Fruit fly (Drosophila melanogaster): ENCODE data around the gene Gbeta5.

Gbeta5 gene

dm6 chrX:8125224-8125649 is 26.8 kb downstream of the Gbeta5 start:
- TF ChIP-seq CG6276 (GFP tag; optimal IDR thresholded peaks at IDR 0.05): peak; percentile 47
- peak; percentile 60 for TF ChIP-seq CG4318 (GFP tag; optimal IDR thresholded peaks at IDR 0.05)
- peak; percentile 81 for TF ChIP-seq CG32006 (GFP tag; optimal IDR thresholded peaks at IDR 0.05)
- no peak for TF ChIP-seq esn (GFP tag; optimal IDR thresholded peaks at IDR 0.05)
- TF ChIP-seq salr (GFP tag; optimal IDR thresholded peaks at IDR 0.05): peak in 1 of 2 experiments; percentile 13
- TF ChIP-seq CG6808 (GFP tag; optimal IDR thresholded peaks at IDR 0.05): no peak
- no peak for TF ChIP-seq CG16779 (tag; optimal IDR thresholded peaks at IDR 0.05)
- TF ChIP-seq CG6792 (GFP tag; optimal IDR thresholded peaks at IDR 0.05): no peak
- TF ChIP-seq acj6 (GFP tag; optimal IDR thresholded peaks at IDR 0.05): peak; percentile 12
- TF ChIP-seq CG3919 (GFP tag; optimal IDR thresholded peaks at IDR 0.05): peak; percentile 3
- no peak for TF ChIP-seq cyc (GFP tag; optimal IDR thresholded peaks at IDR 0.05)
- no peak for TF ChIP-seq Hr39 (GFP tag; optimal IDR thresholded peaks at IDR 0.05)
- no peak for TF ChIP-seq CG3032 (tag; optimal IDR thresholded peaks at IDR 0.05)
- peak; percentile 5 for TF ChIP-seq Lpt (GFP tag; optimal IDR thresholded peaks at IDR 0.05)
- no peak for TF ChIP-seq net (GFP tag; optimal IDR thresholded peaks at IDR 0.05)
- TF ChIP-seq Ets96B (tag; optimal IDR thresholded peaks at IDR 0.05): no peak
- no peak for TF ChIP-seq Eip93F (GFP tag; optimal IDR thresholded peaks at IDR 0.05)
- no peak for TF ChIP-seq lz (GFP tag; optimal IDR thresholded peaks at IDR 0.05)
- TF ChIP-seq CG8632 (GFP tag; optimal IDR thresholded peaks at IDR 0.05): no peak
- 0 out of 3 replicates have a peak, but pooled peaks have one; percentile 27 for TF ChIP-seq eg (GFP tag; IDR thresholded peaks at IDR 0.05)
- TF ChIP-seq Eip78C (GFP tag): peak; percentile 67
- TF ChIP-seq Met (GFP tag; optimal IDR thresholded peaks at IDR 0.05): no peak
- TF ChIP-seq fkh (GFP tag; optimal IDR thresholded peaks at IDR 0.05): no peak
- TF ChIP-seq CG10631 (GFP tag; optimal IDR thresholded peaks at IDR 0.05): peak; percentile 23
- TF ChIP-seq vri (GFP tag; optimal IDR thresholded peaks at IDR 0.05): no peak
- TF ChIP-seq fd85E (GFP tag; optimal IDR thresholded peaks at IDR 0.05): no peak
- no peak for TF ChIP-seq ss (GFP tag; optimal IDR thresholded peaks at IDR 0.05)
- TF ChIP-seq CG11294 (GFP tag; IDR thresholded peaks at IDR 0.05): peak; percentile 39; the same call in 1 of the 2 replicates
- no peak for TF ChIP-seq CG11762 (GFP tag; optimal IDR thresholded peaks at IDR 0.05; ENCODE audit: insufficient read depth)
- no peak for TF ChIP-seq Gug (GFP tag; IDR thresholded peaks at IDR 0.05)
- no peak for TF ChIP-seq Hr38 (GFP tag; optimal IDR thresholded peaks at IDR 0.05)
- 0 out of 3 replicates have a peak, but pooled peaks have one; percentile 21 for TF ChIP-seq CG6163 (GFP tag; IDR thresholded peaks at IDR 0.05)
- no peak for TF ChIP-seq Sox102F (GFP tag; optimal IDR thresholded peaks at IDR 0.05)
- TF ChIP-seq Hr4 (GFP tag; optimal IDR thresholded peaks at IDR 0.05): peak; percentile 6
- TF ChIP-seq CG15336 (GFP tag; IDR thresholded peaks at IDR 0.05): peak; percentile 54
- TF ChIP-seq CG8319 (GFP tag; optimal IDR thresholded peaks at IDR 0.05): no peak
- TF ChIP-seq Eip75B (GFP tag; optimal IDR thresholded peaks at IDR 0.05): no peak
- TF ChIP-seq dsx (GFP tag; optimal IDR thresholded peaks at IDR 0.05; ENCODE audit: poor library complexity, severe bottlenecking): no peak
- TF ChIP-seq achi (GFP tag; optimal IDR thresholded peaks at IDR 0.05): peak; percentile 23
- TF ChIP-seq svp (GFP tag): no peak
- TF ChIP-seq CG7368 (GFP tag; optimal IDR thresholded peaks at IDR 0.05): no peak
- TF ChIP-seq CG1621 (tag; optimal IDR thresholded peaks at IDR 0.05): no peak
- TF ChIP-seq CG8119 (GFP tag; IDR thresholded peaks at IDR 0.05): peak; percentile 48; the same call in 2 of the 3 replicates
- TF ChIP-seq OdsH (GFP tag; optimal IDR thresholded peaks at IDR 0.05): peak; percentile 37
- TF ChIP-seq CG6854 (GFP tag; optimal IDR thresholded peaks at IDR 0.05): no peak
